Fruit fly (Drosophila melanogaster) whole organism, wandering third instar larva: ENCODE data around the gene Dus4.

Source experiments
- Abd-B ChIP-seq: fragments of >200 bp; optimal IDR thresholded peaks from 2 replicates; lab custom pipeline; 2017; ENCODE audit warnings: missing biosample characterization, missing genetic modification characterization
- CG32264 ChIP-seq: fragments of 200-800 bp; sonication (Bioruptor generic); optimal IDR thresholded peaks from 2 replicates; lab custom pipeline; 2016; ENCODE audit warnings: missing biosample characterization, missing genetic modification characterization
- HLH106 ChIP-seq: fragments of 200-800 bp; optimal IDR thresholded peaks from 3 replicates; lab custom pipeline; 2019; ENCODE audit warnings: missing biosample characterization, mild to moderate bottlenecking, missing genetic modification characterization, moderate library complexity
- Hr83 ChIP-seq: fragments of 200-300 bp; sonication (Bioruptor generic); optimal IDR thresholded peaks from 2 replicates; lab custom pipeline; 2016; ENCODE audit warnings: missing biosample characterization, mild to moderate bottlenecking, missing genetic modification characterization, moderate library complexity; ENCODE audit not compliant: poor library complexity, severe bottlenecking
- Mio ChIP-seq: sonication (Bioruptor generic); optimal IDR thresholded peaks from 2 replicates; lab custom pipeline; 2016; ENCODE audit warnings: missing biosample characterization, missing genetic modification characterization
- OdsH ChIP-seq: fragments of 200-800 bp; sonication (Bioruptor generic); optimal IDR thresholded peaks from 2 replicates; lab custom pipeline; 2016; ENCODE audit warnings: missing biosample characterization, mild to moderate bottlenecking, missing genetic modification characterization
- h ChIP-seq: fragments of 200-800 bp; sonication (Bioruptor generic); optimal IDR thresholded peaks from 3 replicates; lab custom pipeline; 2016; ENCODE audit warnings: missing biosample characterization, mild to moderate bottlenecking, missing genetic modification characterization
- woc ChIP-seq: sonication (Bioruptor generic); optimal IDR thresholded peaks from 2 replicates; lab custom pipeline; 2016; ENCODE audit warnings: missing biosample characterization, mild to moderate bottlenecking, missing genetic modification characterization

DNA sequence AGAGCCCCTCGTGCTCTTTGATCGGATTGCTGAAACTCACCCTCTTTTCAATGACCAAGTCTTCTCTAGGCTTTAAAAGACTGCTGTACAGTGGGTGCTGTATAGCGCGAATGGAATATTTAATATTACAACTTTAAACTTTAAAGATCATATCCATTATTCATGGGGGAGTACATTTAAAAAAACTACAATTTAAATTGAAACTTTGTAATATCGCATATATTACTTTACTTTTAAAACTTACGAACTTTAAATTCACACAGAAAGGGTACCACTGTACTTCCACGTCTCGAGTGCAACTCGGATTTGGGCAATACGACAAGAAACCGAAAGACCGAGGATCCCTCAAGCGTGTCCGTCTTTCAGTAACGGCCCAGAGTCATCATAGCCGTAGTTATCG, 4.2 kb upstream of the Dus4 start, which contains the start of gene Phlpp:
- TF ChIP-seq woc (GFP tag; lab: Kevin White, UChicago), result no peak
- TF ChIP-seq OdsH (GFP tag; lab: Kevin White, UChicago), result no peak
- no peak for TF ChIP-seq CG32264 (GFP tag; lab: Kevin White, UChicago)
- TF ChIP-seq h (GFP tag; lab: Kevin White, UChicago), result no peak
- TF ChIP-seq Mio, result no peak
- TF ChIP-seq Hr83 (GFP tag; lab: Kevin White, UChicago), result no peak
- no peak for TF ChIP-seq HLH106 (tag; lab: Kevin White, UChicago)
- TF ChIP-seq Abd-B (GFP tag; lab: Kevin White, UChicago), result no peak
